Worm (Caenorhabditis elegans): ENCODE results near the gene F23F12.13.

The F23F12.13 gene

ce11 chrIII:6482918-6483317 is 12.6 kb upstream of the F23F12.13 start, which contains the start of gene chtb-2:
Gene chtb-2 (plus strand): TSS chrIII:6483218.
- TF ChIP-seq ztf-29 (GFP tag; IDR thresholded peaks at IDR 0.05): no peak
- no peak for TF ChIP-seq klf-2 (GFP tag; conservative IDR thresholded peaks at IDR 0.05)
- TF ChIP-seq ztf-23 (GFP tag; IDR thresholded peaks at IDR 0.05): no peak
- no peak for TF ChIP-seq med-1 (GFP tag; optimal IDR thresholded peaks at IDR 0.05; ENCODE audit: insufficient read depth)
- no peak for TF ChIP-seq ref-1 (GFP tag; conservative IDR thresholded peaks at IDR 0.05)
- no peak for TF ChIP-seq cog-1 (tag; optimal IDR thresholded peaks at IDR 0.05)
- no peak for TF ChIP-seq tab-1 (GFP tag; IDR thresholded peaks at IDR 0.05)
- no peak for TF ChIP-seq T22C8.4 (GFP tag; IDR thresholded peaks at IDR 0.05)
- TF ChIP-seq flt-1 (GFP tag; IDR thresholded peaks at IDR 0.05): no peak

ce11 chrIII:6488916-6489315 is 6.6 kb upstream of the F23F12.13 start:
- TF ChIP-seq klf-2 (GFP tag; conservative IDR thresholded peaks at IDR 0.05) (no peak), tab-1 (GFP tag; IDR thresholded peaks at IDR 0.05) (no peak), ztf-23 (GFP tag; IDR thresholded peaks at IDR 0.05) (no peak)

ce11 chrIII:6489493-6489892 is 6.0 kb upstream of the F23F12.13 start, which contains the start of gene rpt-3:
Gene rpt-3 (plus strand): TSS chrIII:6489793.
- no peak for TF ChIP-seq cog-1 (tag; optimal IDR thresholded peaks at IDR 0.05)
- TF ChIP-seq ref-1 (GFP tag; conservative IDR thresholded peaks at IDR 0.05): no peak
- no peak for TF ChIP-seq ztf-29 (GFP tag; IDR thresholded peaks at IDR 0.05)
- no peak for TF ChIP-seq flt-1 (GFP tag; IDR thresholded peaks at IDR 0.05)
- TF ChIP-seq ztf-23 (GFP tag; IDR thresholded peaks at IDR 0.05): no peak
- no peak for TF ChIP-seq klf-2 (GFP tag; conservative IDR thresholded peaks at IDR 0.05)
- no peak for TF ChIP-seq med-1 (GFP tag; optimal IDR thresholded peaks at IDR 0.05; ENCODE audit: insufficient read depth)
- no peak for TF ChIP-seq tab-1 (GFP tag; IDR thresholded peaks at IDR 0.05)

- TF ChIP-seq ref-1 (GFP tag; conservative IDR thresholded peaks at IDR 0.05): no peak
- TF ChIP-seq ztf-23 (GFP tag; IDR thresholded peaks at IDR 0.05): no peak
- TF ChIP-seq ztf-29 (GFP tag; IDR thresholded peaks at IDR 0.05): no peak
- TF ChIP-seq klf-2 (GFP tag; conservative IDR thresholded peaks at IDR 0.05): no peak
- TF ChIP-seq med-1 (GFP tag; optimal IDR thresholded peaks at IDR 0.05; ENCODE audit: insufficient read depth): no peak
- TF ChIP-seq cog-1 (tag; optimal IDR thresholded peaks at IDR 0.05): no peak
- TF ChIP-seq tab-1 (GFP tag; IDR thresholded peaks at IDR 0.05): no peak
- TF ChIP-seq flt-1 (GFP tag; IDR thresholded peaks at IDR 0.05): no peak
- no peak for TF ChIP-seq T22C8.4 (GFP tag; IDR thresholded peaks at IDR 0.05)
Measured at ce11 chrIII:6490989-6491388, 4.5 kb upstream of the F23F12.13 start.

- TF ChIP-seq flt-1 (GFP tag; IDR thresholded peaks at IDR 0.05) (no peak), cog-1 (tag; optimal IDR thresholded peaks at IDR 0.05) (no peak), tab-1 (GFP tag; IDR thresholded peaks at IDR 0.05) (no peak), klf-2 (GFP tag; conservative IDR thresholded peaks at IDR 0.05) (no peak), med-1 (GFP tag; optimal IDR thresholded peaks at IDR 0.05; ENCODE audit: insufficient read depth) (no peak), ref-1 (GFP tag; conservative IDR thresholded peaks at IDR 0.05) (no peak), T22C8.4 (GFP tag; IDR thresholded peaks at IDR 0.05) (no peak), ztf-29 (GFP tag; IDR thresholded peaks at IDR 0.05) (no peak), ztf-23 (GFP tag; IDR thresholded peaks at IDR 0.05) (no peak)
Measured at ce11 chrIII:6492807-6493206, 2.7 kb upstream of the F23F12.13 start, which contains the start of gene srb-11. Gene srb-11 (minus strand): TSS chrIII:6492907.

ce11 chrIII:6498176-6498575 is 2.7 kb downstream of the F23F12.13 start, which contains the start of gene sdz-15:
Gene sdz-15 (plus strand): TSS chrIII:6498476.
- no peak for TF ChIP-seq med-1 (GFP tag; optimal IDR thresholded peaks at IDR 0.05; ENCODE audit: insufficient read depth)
- TF ChIP-seq cog-1 (tag; optimal IDR thresholded peaks at IDR 0.05): no peak
- no peak for TF ChIP-seq flt-1 (GFP tag; IDR thresholded peaks at IDR 0.05)
- TF ChIP-seq ztf-29 (GFP tag; IDR thresholded peaks at IDR 0.05): no peak
- TF ChIP-seq T22C8.4 (GFP tag; IDR thresholded peaks at IDR 0.05): no peak
- no peak for TF ChIP-seq ref-1 (GFP tag; conservative IDR thresholded peaks at IDR 0.05)
- no peak for TF ChIP-seq klf-2 (GFP tag; conservative IDR thresholded peaks at IDR 0.05)
- TF ChIP-seq tab-1 (GFP tag; IDR thresholded peaks at IDR 0.05): no peak
- TF ChIP-seq ztf-23 (GFP tag; IDR thresholded peaks at IDR 0.05): no peak

ce11 chrIII:6499102-6499501 is 3.6 kb downstream of the F23F12.13 start:
- no peak for TF ChIP-seq flt-1 (GFP tag; IDR thresholded peaks at IDR 0.05)
- TF ChIP-seq tab-1 (GFP tag; IDR thresholded peaks at IDR 0.05): no peak
- TF ChIP-seq T22C8.4 (GFP tag; IDR thresholded peaks at IDR 0.05): no peak
- no peak for TF ChIP-seq ref-1 (GFP tag; conservative IDR thresholded peaks at IDR 0.05)
- TF ChIP-seq cog-1 (tag; optimal IDR thresholded peaks at IDR 0.05): no peak
- TF ChIP-seq ztf-23 (GFP tag; IDR thresholded peaks at IDR 0.05): no peak
- no peak for TF ChIP-seq klf-2 (GFP tag; conservative IDR thresholded peaks at IDR 0.05)
- TF ChIP-seq ztf-29 (GFP tag; IDR thresholded peaks at IDR 0.05): no peak
- no peak for TF ChIP-seq med-1 (GFP tag; optimal IDR thresholded peaks at IDR 0.05; ENCODE audit: insufficient read depth)

ce11 chrIII:6500032-6500564 is 4.6 kb downstream of the F23F12.13 start, which contains the start of gene F23F12.3:
Gene F23F12.3 (plus strand): TSS chrIII:6500514.
- TF ChIP-seq klf-2 (GFP tag; conservative IDR thresholded peaks at IDR 0.05): no peak
- no peak for TF ChIP-seq med-1 (GFP tag; optimal IDR thresholded peaks at IDR 0.05; ENCODE audit: insufficient read depth)
- TF ChIP-seq ztf-29 (GFP tag; IDR thresholded peaks at IDR 0.05): no peak
- TF ChIP-seq flt-1 (GFP tag; IDR thresholded peaks at IDR 0.05): no peak
- no peak for TF ChIP-seq ztf-23 (GFP tag; IDR thresholded peaks at IDR 0.05)

ce11 chrIII:6507832-6508231 is 12.4 kb downstream of the F23F12.13 start, which contains the start of gene F23F12.12:
Gene F23F12.12 (plus strand): TSS chrIII:6508132.
- TF ChIP-seq klf-2 (GFP tag; conservative IDR thresholded peaks at IDR 0.05) (no peak), ztf-29 (GFP tag; IDR thresholded peaks at IDR 0.05) (no peak), med-1 (GFP tag; optimal IDR thresholded peaks at IDR 0.05; ENCODE audit: insufficient read depth) (no peak), cog-1 (tag; optimal IDR thresholded peaks at IDR 0.05) (no peak), tab-1 (GFP tag; IDR thresholded peaks at IDR 0.05) (no peak), T22C8.4 (GFP tag; IDR thresholded peaks at IDR 0.05) (no peak), flt-1 (GFP tag; IDR thresholded peaks at IDR 0.05) (no peak), ref-1 (GFP tag; conservative IDR thresholded peaks at IDR 0.05) (no peak), ztf-23 (GFP tag; IDR thresholded peaks at IDR 0.05) (no peak)

ce11 chrIII:6508327-6508726 is 12.9 kb downstream of the F23F12.13 start:
- TF ChIP-seq ztf-23 (GFP tag; IDR thresholded peaks at IDR 0.05): no peak
- no peak for TF ChIP-seq ref-1 (GFP tag; conservative IDR thresholded peaks at IDR 0.05)
- no peak for TF ChIP-seq tab-1 (GFP tag; IDR thresholded peaks at IDR 0.05)
- no peak for TF ChIP-seq flt-1 (GFP tag; IDR thresholded peaks at IDR 0.05)
- no peak for TF ChIP-seq med-1 (GFP tag; optimal IDR thresholded peaks at IDR 0.05; ENCODE audit: insufficient read depth)
- TF ChIP-seq T22C8.4 (GFP tag; IDR thresholded peaks at IDR 0.05): no peak
- TF ChIP-seq ztf-29 (GFP tag; IDR thresholded peaks at IDR 0.05): no peak
- TF ChIP-seq cog-1 (tag; optimal IDR thresholded peaks at IDR 0.05): no peak
- no peak for TF ChIP-seq klf-2 (GFP tag; conservative IDR thresholded peaks at IDR 0.05)
